Worm (Caenorhabditis elegans) whole organism, L4 larva: ENCODE data around the gene sru-18.

Source experiments
- Y75B8A.6 ChIP-seq: fragments of 200-800 bp; sonication (Bioruptor generic); IDR thresholded peaks from 2 replicates; pipeline ENCODE4 v1.3.6; 2022; ENCODE audit warnings: missing genetic modification reagents, missing genetic modification characterization, missing compliant biosample characterization
- fkh-10 ChIP-seq: fragments of 150-350 bp; optimal IDR thresholded peaks from 2 replicates; lab custom pipeline; 2014; ENCODE audit warnings: missing biosample characterization, missing genetic modification reagents, missing genetic modification characterization
- lim-7 ChIP-seq: fragments of 200-800 bp; sonication (Bioruptor generic); IDR thresholded peaks from 2 replicates; pipeline ENCODE4 v1.3.6; 2022; ENCODE audit warnings: missing genetic modification characterization, missing compliant biosample characterization
- lin-13 ChIP-seq: fragments of 150-350 bp; optimal IDR thresholded peaks from 2 replicates; lab custom pipeline; 2014; ENCODE audit warnings: missing biosample characterization, missing genetic modification reagents, missing genetic modification characterization
- lsy-2 ChIP-seq, 2 experiments: fragments of 150-350 bp in 1 of 2; sonication (generic microtip) in 1 of 2; optimal IDR thresholded peaks; 2 replicates each; lab custom pipeline; 2014 to 2017; ENCODE audit warnings: missing biosample characterization in 2 of 2, missing genetic modification characterization in 2 of 2
- nhr-11 ChIP-seq: fragments of 150-350 bp; optimal IDR thresholded peaks from 2 replicates; lab custom pipeline; 2014; ENCODE audit warnings: missing biosample characterization, missing genetic modification characterization
- nhr-41 ChIP-seq: fragments of 200-800 bp; sonication (Bioruptor generic); IDR thresholded peaks from 2 replicates; pipeline ENCODE4 v1.3.6; 2022; ENCODE audit warnings: missing genetic modification reagents, missing genetic modification characterization, missing compliant biosample characterization
- nhr-77 ChIP-seq: fragments of 150-350 bp; optimal IDR thresholded peaks from 2 replicates; lab custom pipeline; 2014; ENCODE audit warnings: missing biosample characterization, missing genetic modification characterization
- pha-4 ChIP-seq, 2 experiments: fragments of 150-350 bp in 1 of 2; fragments of 200-800 bp in 1 of 2; sonication (Bioruptor generic) in 1 of 2; IDR thresholded peaks in 1 of 2; optimal IDR thresholded peaks in 1 of 2; 2 replicates each; pipeline versions ENCODE4 v1.3.6 to Lab custom; 2014 to 2022; ENCODE audit warnings: missing genetic modification characterization in 2 of 2, missing genetic modification reagents in 2 of 2, missing biosample characterization in 1 of 2, missing compliant biosample characterization in 1 of 2
- pqm-1 ChIP-seq: sonication (generic microtip); optimal IDR thresholded peaks from 2 replicates; lab custom pipeline; 2017; ENCODE audit warnings: missing biosample characterization, missing genetic modification characterization
- ztf-11 ChIP-seq: fragments of 150-350 bp; optimal IDR thresholded peaks from 2 replicates; lab custom pipeline; 2014; ENCODE audit warnings: missing biosample characterization, missing genetic modification characterization

DNA sequence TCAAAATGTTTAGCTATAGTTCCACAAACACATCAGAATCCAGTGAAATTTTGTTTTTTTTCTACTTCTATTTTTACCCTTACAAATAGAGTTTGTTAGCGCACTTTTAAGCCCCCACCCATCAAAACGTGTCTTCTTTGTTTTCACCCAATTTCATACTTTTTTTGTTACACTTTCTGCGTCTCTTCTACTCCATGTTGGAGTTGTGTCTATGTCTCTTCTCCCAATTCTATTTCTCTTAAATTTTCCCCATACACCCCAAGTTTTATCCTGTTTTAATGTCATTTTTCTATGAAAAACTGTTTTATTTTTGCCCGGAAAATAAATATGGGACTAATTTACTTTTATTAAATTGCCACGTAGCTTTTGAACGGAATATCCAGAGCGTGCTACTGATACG is 43.3 kb downstream of the sru-18 start:
- no peak for TF ChIP-seq ztf-11
- TF ChIP-seq lsy-2 (tag; optimal IDR thresholded peaks at IDR 0.05; lab: Kevin White, UChicago), result no peak
- TF ChIP-seq lim-7 (GFP tag; lab: Robert Waterston, UW), result no peak
- no peak for TF ChIP-seq nhr-41
- no peak for TF ChIP-seq lin-13
- TF ChIP-seq nhr-11, result no peak
- TF ChIP-seq fkh-10 (GFP tag; lab: Kevin White, UChicago), result no peak
- TF ChIP-seq Y75B8A.6 (GFP tag; lab: Robert Waterston, UW), result no peak
- TF ChIP-seq pqm-1, result no peak
- no peak for TF ChIP-seq nhr-77
- TF ChIP-seq pha-4 (GFP tag; IDR thresholded peaks at IDR 0.05; lab: Robert Waterston, UW), result no peak
- TF ChIP-seq pha-4 (tag; optimal IDR thresholded peaks at IDR 0.05; lab: Kevin White, UChicago), result no peak
